Worm (Caenorhabditis elegans) whole organism, midembryonic: ENCODE data around the gene srh-109.

Source experiments
- flt-1 ChIP-seq: fragments of 200-800 bp; sonication (Bioruptor generic); IDR thresholded peaks from 2 replicates; pipeline ENCODE4 v1.3.6; 2022; ENCODE audit warnings: missing genetic modification characterization, missing compliant biosample characterization
- klf-2 ChIP-seq: fragments of 200-800 bp; sonication (Bioruptor generic); conservative IDR thresholded peaks from 2 replicates; pipeline ENCODE4 v1.3.6; 2022; ENCODE audit warnings: missing genetic modification reagents, missing genetic modification characterization, missing compliant biosample characterization
- med-1 ChIP-seq: sonication (generic microtip); optimal IDR thresholded peaks from 2 replicates; lab custom pipeline; 2017; ENCODE audit warnings: missing genetic modification characterization, mild to moderate bottlenecking, missing compliant biosample characterization, antibody characterized with exemption, missing genetic modification reagents; ENCODE audit not compliant: insufficient read depth
- ztf-29 ChIP-seq: fragments of 200-800 bp; sonication (Bioruptor generic); IDR thresholded peaks from 2 replicates; pipeline ENCODE4 v1.3.6; 2022; ENCODE audit warnings: missing genetic modification reagents, missing genetic modification characterization, missing compliant biosample characterization

ce11 chrV:17226119-17226518 is 5.9 kb upstream of the srh-109 start, which contains the start of gene srh-112:
- no peak for TF ChIP-seq med-1
- no peak for TF ChIP-seq ztf-29 (GFP tag; lab: Robert Waterston, UW)
- no peak for TF ChIP-seq klf-2 (GFP tag; lab: Robert Waterston, UW)
- TF ChIP-seq flt-1 = no peak
